Fruit fly (Drosophila melanogaster) whole organism, embryonic: ENCODE data around the gene CG43245.

Experiments used
- ATbp ChIP-seq: fragments of 200-800 bp; sonication (Bioruptor generic); optimal IDR thresholded peaks from 2 replicates; lab custom pipeline; 2017; ENCODE audit warnings: missing biosample characterization, mild to moderate bottlenecking, missing genetic modification characterization, missing genetic modification reagents
- Atf-2 ChIP-seq: fragments of 200-800 bp; sonication (Bioruptor generic); optimal IDR thresholded peaks from 2 replicates; lab custom pipeline; 2016; ENCODE audit warnings: missing biosample characterization, missing genetic modification characterization
- CG1024 ChIP-seq: fragments of 200-800 bp; sonication (Bioruptor generic); IDR thresholded peaks from 2 replicates; pipeline ENCODE4 v1.3.6; 2022; ENCODE audit warnings: missing biosample characterization, missing genetic modification characterization
- CG12071 ChIP-seq: fragments of 200-800 bp; sonication (Bioruptor generic); optimal IDR thresholded peaks from 3 replicates; lab custom pipeline; 2018; ENCODE audit warnings: missing biosample characterization, mild to moderate bottlenecking, missing genetic modification characterization
- CG12236 ChIP-seq: fragments of 200-800 bp; sonication (Bioruptor generic); optimal IDR thresholded peaks from 2 replicates; lab custom pipeline; 2016; ENCODE audit warnings: missing biosample characterization, missing genetic modification characterization
- CG12299 ChIP-seq: fragments of 200-800 bp; sonication (Bioruptor generic); optimal IDR thresholded peaks from 2 replicates; lab custom pipeline; 2018; ENCODE audit warnings: missing biosample characterization, mild to moderate bottlenecking, missing genetic modification characterization
- CG12391 ChIP-seq: fragments of 200-800 bp; sonication (Bioruptor generic); optimal IDR thresholded peaks from 3 replicates; lab custom pipeline; 2018; ENCODE audit warnings: missing biosample characterization, mild to moderate bottlenecking, missing genetic modification characterization, moderate library complexity
- CG13296 ChIP-seq: fragments of 200-800 bp; sonication (Bioruptor generic); optimal IDR thresholded peaks from 3 replicates; lab custom pipeline; 2018; ENCODE audit warnings: missing biosample characterization, mild to moderate bottlenecking, missing genetic modification characterization
- CG17186 ChIP-seq: fragments of 200-800 bp; sonication (Bioruptor generic); optimal IDR thresholded peaks from 3 replicates; lab custom pipeline; 2017; ENCODE audit warnings: missing biosample characterization, missing genetic modification reagents, missing genetic modification characterization
- CG17568 ChIP-seq: fragments of 200-800 bp; sonication (Bioruptor generic); optimal IDR thresholded peaks from 2 replicates; lab custom pipeline; 2018; ENCODE audit warnings: missing biosample characterization, mild to moderate bottlenecking, missing genetic modification characterization, moderate library complexity
- CG18764 ChIP-seq: fragments of 200-800 bp; sonication (Bioruptor generic); optimal IDR thresholded peaks from 3 replicates; lab custom pipeline; 2016; ENCODE audit warnings: missing biosample characterization, missing genetic modification characterization
- CG31365 ChIP-seq: fragments of 200-800 bp; sonication (Bioruptor generic); optimal IDR thresholded peaks from 2 replicates; lab custom pipeline; 2018; ENCODE audit warnings: missing biosample characterization, mild to moderate bottlenecking, missing genetic modification characterization
- CG3847 ChIP-seq: fragments of 200-800 bp; sonication (Bioruptor generic); IDR thresholded peaks from 2 replicates; pipeline ENCODE4 v1.3.6; 2022; ENCODE audit warnings: missing biosample characterization, missing genetic modification characterization
- CG4404 ChIP-seq: fragments of 200-800 bp; sonication (Bioruptor generic); IDR thresholded peaks from 2 replicates; pipeline ENCODE4 v1.3.6; 2022; ENCODE audit warnings: missing biosample characterization, missing genetic modification characterization
- CG4707 ChIP-seq: fragments of 200-800 bp; sonication (Bioruptor generic); optimal IDR thresholded peaks from 2 replicates; lab custom pipeline; 2018; ENCODE audit warnings: missing biosample characterization, mild to moderate bottlenecking, missing genetic modification characterization, moderate library complexity
- CG4730 ChIP-seq: fragments of 200-800 bp; sonication (Bioruptor generic); IDR thresholded peaks from 2 replicates; pipeline ENCODE4 v1.3.6; 2022; ENCODE audit warnings: missing biosample characterization, missing genetic modification characterization
- CG6689 ChIP-seq: fragments of 200-800 bp; sonication (Bioruptor generic); IDR thresholded peaks from 2 replicates; pipeline ENCODE4 v1.3.6; 2022; ENCODE audit warnings: missing biosample characterization, missing genetic modification characterization
- CG6854 ChIP-seq: fragments of 200-800 bp; sonication (Bioruptor generic); optimal IDR thresholded peaks from 3 replicates; lab custom pipeline; 2017; ENCODE audit warnings: missing biosample characterization, mild to moderate bottlenecking, missing genetic modification characterization
- CG8089 ChIP-seq: fragments of 200-800 bp; sonication (Bioruptor generic); optimal IDR thresholded peaks from 3 replicates; lab custom pipeline; 2016; ENCODE audit warnings: missing biosample characterization, missing genetic modification characterization
- CG8478 ChIP-seq: fragments of >200 bp; optimal IDR thresholded peaks from 2 replicates; lab custom pipeline; 2018
- Deaf1 ChIP-seq: fragments of 200-800 bp; optimal IDR thresholded peaks from 3 replicates; lab custom pipeline; 2019; ENCODE audit warnings: missing biosample characterization, mild to moderate bottlenecking, missing genetic modification characterization, moderate library complexity
- E2f1 ChIP-seq: fragments of 200-800 bp; sonication (Bioruptor generic); IDR thresholded peaks from 2 replicates; pipeline ENCODE4 v1.3.6; 2022; ENCODE audit warnings: missing biosample characterization, missing genetic modification characterization
- Elba2 ChIP-seq: fragments of 200-800 bp; sonication (Bioruptor generic); optimal IDR thresholded peaks from 3 replicates; lab custom pipeline; 2016; ENCODE audit warnings: missing biosample characterization, missing genetic modification characterization
- Hr39 ChIP-seq: fragments of >200 bp; optimal IDR thresholded peaks from 2 replicates; lab custom pipeline; 2017
- Jarid2 ChIP-seq: fragments of 200-800 bp; sonication (Bioruptor generic); optimal IDR thresholded peaks from 3 replicates; lab custom pipeline; 2017; ENCODE audit warnings: mild to moderate bottlenecking, missing biosample characterization, missing genetic modification reagents, missing genetic modification characterization
- Nf-YC ChIP-seq: fragments of 200-800 bp; optimal IDR thresholded peaks from 3 replicates; lab custom pipeline; 2019; ENCODE audit warnings: missing biosample characterization, mild to moderate bottlenecking, missing genetic modification characterization, moderate library complexity
- Optix ChIP-seq: fragments of 200-800 bp; sonication (Bioruptor generic); IDR thresholded peaks from 3 replicates; pipeline ENCODE4 v1.3.6; 2022; ENCODE audit warnings: missing biosample characterization, missing genetic modification characterization
- PHDP ChIP-seq: fragments of 200-800 bp; sonication (Bioruptor generic); optimal IDR thresholded peaks from 3 replicates; lab custom pipeline; 2018; ENCODE audit warnings: missing biosample characterization, mild to moderate bottlenecking, missing genetic modification characterization, moderate library complexity
- Taf1 ChIP-seq: fragments of 200-800 bp; sonication (Bioruptor generic); IDR thresholded peaks from 2 replicates; pipeline ENCODE4 v1.3.6; 2022; ENCODE audit warnings: missing biosample characterization, missing genetic modification characterization
- Vsx1 ChIP-seq: fragments of 200-800 bp; sonication (Bioruptor generic); optimal IDR thresholded peaks from 2 replicates; lab custom pipeline; 2017; ENCODE audit warnings: missing biosample characterization, mild to moderate bottlenecking, missing genetic modification characterization, missing genetic modification reagents
- bcd ChIP-seq: fragments of 200-800 bp; sonication (Bioruptor generic); optimal IDR thresholded peaks from 2 replicates; lab custom pipeline; 2017; ENCODE audit warnings: missing biosample characterization, mild to moderate bottlenecking, missing genetic modification characterization
- cas ChIP-seq: fragments of 200-800 bp; sonication (Bioruptor generic); IDR thresholded peaks from 2 replicates; pipeline ENCODE4 v1.3.6; 2022; ENCODE audit warnings: missing biosample characterization, missing genetic modification characterization
- chif ChIP-seq, 2 experiments: fragments of 200-800 bp; sonication (Bioruptor generic); optimal IDR thresholded peaks; 3 replicates each; lab custom pipeline; 2016; ENCODE audit warnings: missing biosample characterization in 2 of 2, missing genetic modification characterization in 2 of 2
- cwo ChIP-seq: fragments of 200-800 bp; sonication (Bioruptor generic); optimal IDR thresholded peaks from 3 replicates; lab custom pipeline; 2017; ENCODE audit warnings: missing biosample characterization, missing genetic modification characterization, mild to moderate bottlenecking, moderate library complexity, missing genetic modification reagents
- dpn ChIP-seq, 2 experiments: fragments of 200-800 bp; sonication (Bioruptor generic); optimal IDR thresholded peaks; 3 replicates each; lab custom pipeline; 2016; ENCODE audit warnings: missing biosample characterization in 2 of 2, missing genetic modification characterization in 2 of 2
- emc ChIP-seq: fragments of 200-800 bp; sonication (Bioruptor generic); optimal IDR thresholded peaks from 2 replicates; lab custom pipeline; 2016; ENCODE audit warnings: missing biosample characterization, missing genetic modification characterization
- ewg ChIP-seq: fragments of 200-800 bp; sonication (Bioruptor generic); optimal IDR thresholded peaks from 3 replicates; lab custom pipeline; 2017; ENCODE audit warnings: mild to moderate bottlenecking, missing biosample characterization, missing genetic modification reagents, missing genetic modification characterization
- fd96Cb ChIP-seq: fragments of 200-800 bp; sonication (Bioruptor generic); optimal IDR thresholded peaks from 2 replicates; lab custom pipeline; 2018; ENCODE audit warnings: missing biosample characterization, mild to moderate bottlenecking, missing genetic modification characterization, moderate library complexity
- gcm2 ChIP-seq: fragments of 200-800 bp; sonication (Bioruptor generic); optimal IDR thresholded peaks from 2 replicates; lab custom pipeline; 2016; ENCODE audit warnings: missing biosample characterization, missing genetic modification characterization
- grau ChIP-seq: fragments of 200-800 bp; optimal IDR thresholded peaks from 3 replicates; lab custom pipeline; 2019; ENCODE audit warnings: missing biosample characterization, mild to moderate bottlenecking, missing genetic modification characterization, moderate library complexity
- gro ChIP-seq: fragments of 200-800 bp; sonication (Bioruptor generic); optimal IDR thresholded peaks from 2 replicates; lab custom pipeline; 2016; ENCODE audit warnings: missing biosample characterization, missing genetic modification characterization
- gt ChIP-seq: fragments of 200-800 bp; sonication (Bioruptor generic); IDR thresholded peaks from 2 replicates; pipeline ENCODE4 v1.3.6; 2022; ENCODE audit warnings: missing biosample characterization, missing genetic modification characterization
- ham ChIP-seq: fragments of 200-800 bp; sonication (Bioruptor generic); IDR thresholded peaks from 2 replicates; pipeline ENCODE4 v1.3.6; 2022; ENCODE audit warnings: missing biosample characterization, missing genetic modification characterization
- her ChIP-seq: fragments of 200-800 bp; sonication (Bioruptor generic); optimal IDR thresholded peaks from 2 replicates; lab custom pipeline; 2016; ENCODE audit warnings: missing biosample characterization, missing genetic modification characterization
- knrl ChIP-seq: fragments of 200-800 bp; sonication (Bioruptor generic); IDR thresholded peaks from 3 replicates; pipeline ENCODE4 v1.3.6; 2022; ENCODE audit warnings: missing biosample characterization, missing genetic modification characterization; ENCODE audit not compliant: partially characterized antibody
- mirr ChIP-seq: fragments of 200-800 bp; sonication (Bioruptor generic); optimal IDR thresholded peaks from 3 replicates; lab custom pipeline; 2018; ENCODE audit warnings: missing biosample characterization, mild to moderate bottlenecking, missing genetic modification characterization
- repo ChIP-seq: fragments of 200-800 bp; sonication (Bioruptor generic); optimal IDR thresholded peaks from 2 replicates; lab custom pipeline; 2016; ENCODE audit warnings: missing biosample characterization, missing genetic modification characterization
- ro ChIP-seq: fragments of 200-800 bp; sonication (Bioruptor generic); IDR thresholded peaks from 2 replicates; pipeline ENCODE4 v1.3.6; 2022; ENCODE audit warnings: missing biosample characterization, missing genetic modification characterization
- sima ChIP-seq: fragments of 200-800 bp; sonication (Bioruptor generic); optimal IDR thresholded peaks from 2 replicates; lab custom pipeline; 2016; ENCODE audit warnings: missing biosample characterization, missing genetic modification characterization
- sug ChIP-seq: fragments of 200-800 bp; optimal IDR thresholded peaks from 2 replicates; lab custom pipeline; 2019; ENCODE audit warnings: missing biosample characterization, mild to moderate bottlenecking, missing genetic modification characterization, moderate library complexity
- yki ChIP-seq: fragments of >200 bp; optimal IDR thresholded peaks from 3 replicates; lab custom pipeline; 2018
- zen2 ChIP-seq: fragments of 200-800 bp; sonication (Bioruptor generic); IDR thresholded peaks from 3 replicates; pipeline ENCODE4 v1.3.6; 2022; ENCODE audit warnings: missing biosample characterization, missing genetic modification characterization; ENCODE audit not compliant: partially characterized antibody

Gene CG43245

DNA sequence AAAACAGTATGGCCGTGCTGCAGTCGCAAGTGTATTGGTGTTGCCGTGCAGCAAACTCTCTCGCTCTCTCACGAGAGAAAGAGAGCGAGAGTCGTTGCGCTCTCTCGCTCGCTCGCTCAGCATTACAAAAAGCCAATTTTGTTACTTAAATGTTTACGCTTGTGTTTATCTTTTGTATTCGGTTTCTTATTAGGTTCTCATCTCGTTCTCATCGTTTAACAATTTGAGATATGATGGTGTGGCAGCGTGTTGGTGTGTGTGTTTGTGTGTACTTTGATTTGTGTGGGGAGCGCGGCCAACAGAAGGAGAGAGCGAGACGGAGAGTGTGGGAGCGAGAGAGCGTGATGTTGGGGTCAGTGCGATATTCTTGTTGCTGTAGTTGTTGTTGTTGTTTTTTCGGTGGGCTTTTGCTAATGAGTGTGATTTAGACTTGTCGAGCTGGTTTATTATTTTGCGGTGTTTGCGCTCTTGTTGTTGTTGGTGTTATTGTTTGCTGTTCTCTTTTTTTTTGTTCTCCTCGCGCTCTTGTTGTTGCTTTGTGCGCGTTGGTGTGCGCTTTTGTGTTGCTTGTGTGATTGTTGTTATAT lies 34.5 kb upstream of the CG43245 start (continued):
- TF ChIP-seq cas (GFP tag; lab: Robert Waterston, UW) (no peak), Atf-2 (no peak), CG8478 (lab: Kevin White, UChicago) (peak; percentile 87), ATbp (GFP tag; lab: Kevin White, UChicago) (peak; percentile 54), CG1024 (GFP tag; lab: Robert Waterston, UW) (no peak), emc (GFP tag; lab: Kevin White, UChicago) (no peak), CG4404 (GFP tag; lab: Robert Waterston, UW) (no peak), cwo (GFP tag; lab: Kevin White, UChicago) (peak; percentile 54), gcm2 (no peak), bcd (GFP tag; lab: Kevin White, UChicago) (peak; percentile 34), CG12391 (tag; lab: Kevin White, UChicago) (peak; percentile 15), grau (tag; lab: Kevin White, UChicago) (no peak), CG6854 (GFP tag; lab: Kevin White, UChicago) (peak; percentile 77), Elba2 (GFP tag; lab: Kevin White, UChicago) (no peak), E2f1 (GFP tag; lab: Robert Waterston, UW) (no peak), CG8089 (no peak), Taf1 (GFP tag; lab: Robert Waterston, UW) (no peak), zen2 (GFP tag; lab: Robert Waterston, UW) (0 out of 3 replicates have a peak, but pooled peaks have one; percentile 53), knrl (GFP tag; lab: Robert Waterston, UW) (no peak), dpn (GFP tag; optimal IDR thresholded peaks at IDR 0.05; lab: Kevin White, UChicago) (no peak), sima (GFP tag; lab: Kevin White, UChicago) (no peak), sug (peak; percentile 82), ewg (no peak), yki (lab: Kevin White, UChicago) (peak; percentile 93), CG17568 (peak; percentile 50), Nf-YC (tag; lab: Kevin White, UChicago) (peak; percentile 71), repo (GFP tag; lab: Kevin White, UChicago) (no peak), CG12071 (GFP tag; lab: Kevin White, UChicago) (peak; percentile 65), chif (GFP tag; optimal IDR thresholded peaks at IDR 0.05; lab: Kevin White, UChicago) (no peak), her (GFP tag; lab: Kevin White, UChicago) (no peak), CG17186 (no peak), CG4707 (GFP tag; lab: Kevin White, UChicago) (peak; percentile 31), CG12299 (tag; lab: Kevin White, UChicago) (peak; percentile 53), CG31365 (peak; percentile 23), CG13296 (GFP tag; lab: Kevin White, UChicago) (peak; percentile 71), Deaf1 (tag; lab: Kevin White, UChicago) (peak; percentile 94), PHDP (peak; percentile 42), Vsx1 (GFP tag; lab: Kevin White, UChicago) (peak; percentile 92), gt (GFP tag; lab: Robert Waterston, UW) (no peak), gro (GFP tag; lab: Kevin White, UChicago) (peak; percentile 80), ro (no peak), CG4730 (GFP tag; lab: Robert Waterston, UW) (no peak), CG12236 (GFP tag; lab: Kevin White, UChicago) (no peak), CG6689 (no peak; the same call in 1 of the 2 replicates), Jarid2 (peak; percentile 57), CG3847 (GFP tag; lab: Robert Waterston, UW) (no peak), mirr (GFP tag; lab: Kevin White, UChicago) (peak; percentile 99), Hr39 (no peak), CG18764 (GFP tag; lab: Kevin White, UChicago) (no peak), Optix (GFP tag; lab: Robert Waterston, UW) (no peak), ham (GFP tag; lab: Robert Waterston, UW) (no peak), fd96Cb (no peak)
